Fruit fly (Drosophila melanogaster): ENCODE results near the gene CG33223.

Gene CG33223

dm6 chrX:8493473-8493872 is 9.8 kb upstream of the CG33223 start (continued):
- no peak for TF ChIP-seq Poxn (GFP tag; IDR thresholded peaks at IDR 0.05)
- TF ChIP-seq CG10267 (tag; optimal IDR thresholded peaks at IDR 0.05), result no peak
- TF ChIP-seq CG14441 (GFP tag; IDR thresholded peaks at IDR 0.05), result peak; percentile 66
- peak; percentile 36 for TF ChIP-seq HmgZ (tag; optimal IDR thresholded peaks at IDR 0.05)
- no peak for TF ChIP-seq CG2199 (GFP tag; IDR thresholded peaks at IDR 0.05)
- peak; percentile 38 for TF ChIP-seq Abd-B (GFP tag; optimal IDR thresholded peaks at IDR 0.05)
- TF ChIP-seq CG4730 (GFP tag; IDR thresholded peaks at IDR 0.05), result 0 out of 2 replicates have a peak, but pooled peaks have one; percentile 32
- TF ChIP-seq sna (GFP tag; IDR thresholded peaks at IDR 0.05; ENCODE audit: partially characterized antibody), result no peak
- TF ChIP-seq CG10462 (GFP tag; optimal IDR thresholded peaks at IDR 0.05), result no peak
- TF ChIP-seq CG6254 (GFP tag; optimal IDR thresholded peaks at IDR 0.05), result no peak
- no peak for TF ChIP-seq ash1 (GFP tag; optimal IDR thresholded peaks at IDR 0.05)
- no peak for TF ChIP-seq CG31441 (GFP tag; IDR thresholded peaks at IDR 0.05)
- no peak for TF ChIP-seq Dip2 (GFP tag; IDR thresholded peaks at IDR 0.05)
- no peak for TF ChIP-seq hbn (GFP tag; IDR thresholded peaks at IDR 0.05; ENCODE audit: partially characterized antibody)
- TF ChIP-seq CG10565 (GFP tag; optimal IDR thresholded peaks at IDR 0.05), result no peak
- TF ChIP-seq Stat92E (GFP tag; optimal IDR thresholded peaks at IDR 0.05), result no peak
- no peak for TF ChIP-seq lbe (GFP tag; optimal IDR thresholded peaks at IDR 0.05)
- peak; percentile 43 for TF ChIP-seq CG12299 (tag; optimal IDR thresholded peaks at IDR 0.05)
- TF ChIP-seq MESR4 (GFP tag; optimal IDR thresholded peaks at IDR 0.05), result no peak
- TF ChIP-seq CG8478 (optimal IDR thresholded peaks at IDR 0.05), result no peak
- peak; percentile 50; the same call in 1 of the 2 replicates for TF ChIP-seq Doc2 (GFP tag; IDR thresholded peaks at IDR 0.05)
- TF ChIP-seq ken (GFP tag; IDR thresholded peaks at IDR 0.05), result no peak
- TF ChIP-seq Sry-δ (GFP tag; optimal IDR thresholded peaks at IDR 0.05), result no peak
- no peak for TF ChIP-seq CG8924 (tag; optimal IDR thresholded peaks at IDR 0.05)
- no peak for TF ChIP-seq h (optimal IDR thresholded peaks at IDR 0.05)
- TF ChIP-seq gfzf (GFP tag; optimal IDR thresholded peaks at IDR 0.05), result no peak
- no peak for TF ChIP-seq Hand (GFP tag; optimal IDR thresholded peaks at IDR 0.05)
- TF ChIP-seq E2f2 (GFP tag; IDR thresholded peaks at IDR 0.05), result peak; percentile 13; the same call in 1 of the 2 replicates
- TF ChIP-seq Oli (tag; optimal IDR thresholded peaks at IDR 0.05), result peak; percentile 41
- peak; percentile 41 for TF ChIP-seq her (GFP tag; optimal IDR thresholded peaks at IDR 0.05)
- TF ChIP-seq Sox100B (GFP tag; optimal IDR thresholded peaks at IDR 0.05), result no peak
- peak; percentile 57 for TF ChIP-seq CG6689 (GFP tag; IDR thresholded peaks at IDR 0.05)
- no peak for TF ChIP-seq tx (GFP tag; optimal IDR thresholded peaks at IDR 0.05)
- TF ChIP-seq Rx (GFP tag; IDR thresholded peaks at IDR 0.05), result peak; percentile 39; the same call in 1 of the 2 replicates
- no peak for TF ChIP-seq nerfin-1 (tag; optimal IDR thresholded peaks at IDR 0.05)
- TF ChIP-seq chm (GFP tag; IDR thresholded peaks at IDR 0.05), result no peak; the same call in 1 of the 2 replicates
- TF ChIP-seq Adf1 (GFP tag; IDR thresholded peaks at IDR 0.05), result no peak
- TF ChIP-seq salm (tag; optimal IDR thresholded peaks at IDR 0.05), result no peak
- TF ChIP-seq slou (GFP tag; optimal IDR thresholded peaks at IDR 0.05), result no peak
- TF ChIP-seq CG8944 (GFP tag; optimal IDR thresholded peaks at IDR 0.05), result no peak
- TF ChIP-seq Nf-YA (GFP tag; IDR thresholded peaks at IDR 0.05), result 0 out of 2 replicates have a peak, but pooled peaks have one; percentile 25
- TF ChIP-seq CG13775 (GFP tag; optimal IDR thresholded peaks at IDR 0.05), result no peak
- TF ChIP-seq org-1 (GFP tag; optimal IDR thresholded peaks at IDR 0.05), result peak; percentile 50
- peak; percentile 46; the same call in 1 of the 3 replicates for TF ChIP-seq B-H1 (GFP tag; IDR thresholded peaks at IDR 0.05)
- no peak for TF ChIP-seq kah (GFP tag; optimal IDR thresholded peaks at IDR 0.05)
- no peak for TF ChIP-seq YL-1 (GFP tag; optimal IDR thresholded peaks at IDR 0.05)
- no peak for TF ChIP-seq Dref (GFP tag; IDR thresholded peaks at IDR 0.05)
- TF ChIP-seq bab2 (GFP tag; optimal IDR thresholded peaks at IDR 0.05), result peak; percentile 75
- peak; percentile 8 for TF ChIP-seq disco-r (GFP tag; optimal IDR thresholded peaks at IDR 0.05)
- TF ChIP-seq nom (GFP tag; optimal IDR thresholded peaks at IDR 0.05), result no peak
- TF ChIP-seq pho (GFP tag; optimal IDR thresholded peaks at IDR 0.05), result peak; percentile 51
- peak; percentile 16 for TF ChIP-seq CG13894 (tag; optimal IDR thresholded peaks at IDR 0.05)
